Worm (Caenorhabditis elegans) whole organism, late embryonic: ENCODE measurements around the gene pygl-1.

Experiments
- C08G9.2 ChIP-seq: sonication (generic microtip); optimal IDR thresholded peaks from 2 replicates; lab custom pipeline; 2016; ENCODE audit warnings: mild to moderate bottlenecking, missing genetic modification characterization, moderate library complexity, missing compliant biosample characterization
- C38D4.7 ChIP-seq: fragments of 200-800 bp; sonication (Bioruptor generic); optimal IDR thresholded peaks from 2 replicates; lab custom pipeline; 2018; ENCODE audit warnings: mild to moderate bottlenecking, missing genetic modification characterization, moderate library complexity, missing compliant biosample characterization
- F13H6.1 ChIP-seq: sonication (generic microtip); optimal IDR thresholded peaks from 2 replicates; lab custom pipeline; 2016; ENCODE audit warnings: missing genetic modification characterization, missing compliant biosample characterization
- K02D7.2 ChIP-seq: sonication (generic microtip); optimal IDR thresholded peaks from 2 replicates; lab custom pipeline; 2017; ENCODE audit warnings: mild to moderate bottlenecking, missing genetic modification characterization, missing compliant biosample characterization
- T23F11.4 ChIP-seq: fragments of 200-800 bp; sonication (Bioruptor generic); optimal IDR thresholded peaks from 2 replicates; lab custom pipeline; 2018; ENCODE audit warnings: mild to moderate bottlenecking, missing genetic modification characterization, missing compliant biosample characterization
- Y22D7AL.16 ChIP-seq: sonication (generic microtip); optimal IDR thresholded peaks from 2 replicates; lab custom pipeline; 2016; ENCODE audit warnings: missing genetic modification characterization, missing compliant biosample characterization
- ahr-1 ChIP-seq: sonication (generic microtip); optimal IDR thresholded peaks from 2 replicates; lab custom pipeline; 2016; ENCODE audit warnings: missing genetic modification characterization, missing compliant biosample characterization
- ama-1 ChIP-seq: fragments of 150-350 bp; optimal IDR thresholded peaks from 2 replicates; lab custom pipeline; 2014
- ceh-14 ChIP-seq: sonication (generic microtip); optimal IDR thresholded peaks from 2 replicates; lab custom pipeline; 2016; ENCODE audit warnings: missing genotype, missing genetic modification characterization, missing compliant biosample characterization
- ceh-18 ChIP-seq: sonication (generic microtip); optimal IDR thresholded peaks from 2 replicates; lab custom pipeline; 2016; ENCODE audit warnings: missing genetic modification characterization, missing compliant biosample characterization
- ceh-24 ChIP-seq: sonication (generic microtip); optimal IDR thresholded peaks from 2 replicates; lab custom pipeline; 2016; ENCODE audit warnings: mild to moderate bottlenecking, missing genetic modification characterization, missing compliant biosample characterization
- ceh-31 ChIP-seq: sonication (generic microtip); optimal IDR thresholded peaks from 2 replicates; lab custom pipeline; 2016; ENCODE audit warnings: missing genetic modification characterization, missing compliant biosample characterization
- ceh-34 ChIP-seq: sonication (generic microtip); optimal IDR thresholded peaks from 2 replicates; lab custom pipeline; 2016; ENCODE audit warnings: mild to moderate bottlenecking, missing genetic modification characterization, missing compliant biosample characterization
- ceh-45 ChIP-seq: fragments of 200-800 bp; sonication (Bioruptor generic); IDR thresholded peaks from 2 replicates; pipeline ENCODE4 v1.3.6; 2022; ENCODE audit warnings: missing genetic modification reagents, missing genetic modification characterization, missing compliant biosample characterization
- ceh-9 ChIP-seq: sonication (generic microtip); optimal IDR thresholded peaks from 2 replicates; lab custom pipeline; 2016; ENCODE audit warnings: mild to moderate bottlenecking, missing genetic modification characterization, inconsistent platforms, missing compliant biosample characterization
- eyg-1 ChIP-seq: sonication (generic microtip); optimal IDR thresholded peaks from 2 replicates; lab custom pipeline; 2016; ENCODE audit warnings: missing genotype, missing genetic modification characterization, missing compliant biosample characterization
- fax-1 ChIP-seq: sonication (generic microtip); optimal IDR thresholded peaks from 2 replicates; lab custom pipeline; 2016; ENCODE audit warnings: missing genotype, missing genetic modification characterization, missing compliant biosample characterization
- hlh-13 ChIP-seq: fragments of 200-800 bp; sonication (Bioruptor generic); optimal IDR thresholded peaks from 2 replicates; lab custom pipeline; 2018; ENCODE audit warnings: mild to moderate bottlenecking, missing genetic modification characterization, missing compliant biosample characterization
- hlh-15 ChIP-seq: sonication (generic microtip); optimal IDR thresholded peaks from 2 replicates; lab custom pipeline; 2016; ENCODE audit warnings: missing genetic modification characterization, missing compliant biosample characterization
- hlh-30 ChIP-seq: sonication (generic microtip); optimal IDR thresholded peaks from 2 replicates; lab custom pipeline; 2017; ENCODE audit warnings: antibody characterized with exemption, missing genetic modification characterization, missing compliant biosample characterization; ENCODE audit not compliant: insufficient read depth
- hlh-6 ChIP-seq: sonication (generic microtip); optimal IDR thresholded peaks from 2 replicates; lab custom pipeline; 2016; ENCODE audit warnings: missing genotype, missing genetic modification characterization, missing compliant biosample characterization
- hlh-8 ChIP-seq: sonication (generic microtip); optimal IDR thresholded peaks from 2 replicates; lab custom pipeline; 2016; ENCODE audit warnings: missing genotype, missing genetic modification characterization, missing compliant biosample characterization
- lim-6 ChIP-seq: sonication (generic microtip); optimal IDR thresholded peaks from 2 replicates; lab custom pipeline; 2016; ENCODE audit warnings: missing genetic modification characterization, missing compliant biosample characterization
- madf-2 ChIP-seq: sonication (generic microtip); optimal IDR thresholded peaks from 2 replicates; lab custom pipeline; 2017; ENCODE audit warnings: missing genetic modification characterization, missing compliant biosample characterization
- mec-3 ChIP-seq: sonication (generic microtip); optimal IDR thresholded peaks from 2 replicates; lab custom pipeline; 2016; ENCODE audit warnings: borderline replicate concordance, missing genetic modification characterization, missing compliant biosample characterization
- odd-2 ChIP-seq: sonication (generic microtip); optimal IDR thresholded peaks from 2 replicates; lab custom pipeline; 2017; ENCODE audit warnings: antibody characterized with exemption, mild to moderate bottlenecking, missing genetic modification characterization, missing compliant biosample characterization
- pat-9 ChIP-seq: fragments of 200-800 bp; sonication (Bioruptor generic); optimal IDR thresholded peaks from 2 replicates; lab custom pipeline; 2018; ENCODE audit warnings: mild to moderate bottlenecking, missing genetic modification characterization, moderate library complexity, missing compliant biosample characterization
- pha-4 ChIP-seq: fragments of 150-350 bp; optimal IDR thresholded peaks from 2 replicates; lab custom pipeline; 2018; ENCODE audit warnings: missing biosample characterization, missing genetic modification reagents, missing genetic modification characterization
- pros-1 ChIP-seq: fragments of 150-350 bp; optimal IDR thresholded peaks from 2 replicates; lab custom pipeline; 2014; ENCODE audit warnings: missing biosample characterization, missing genetic modification reagents, missing genetic modification characterization
- ref-2 ChIP-seq: sonication (generic microtip); optimal IDR thresholded peaks from 2 replicates; lab custom pipeline; 2016; ENCODE audit warnings: missing genetic modification characterization, missing compliant biosample characterization
- rnt-1 ChIP-seq: sonication (generic microtip); optimal IDR thresholded peaks from 2 replicates; lab custom pipeline; 2016; ENCODE audit warnings: missing genetic modification characterization, missing compliant biosample characterization
- sdc-2 ChIP-seq: sonication (generic microtip); optimal IDR thresholded peaks from 2 replicates; lab custom pipeline; 2016; ENCODE audit warnings: missing genotype, missing genetic modification characterization, missing compliant biosample characterization
- sox-4 ChIP-seq: sonication (generic microtip); optimal IDR thresholded peaks from 2 replicates; lab custom pipeline; 2017; ENCODE audit warnings: mild to moderate bottlenecking, missing genetic modification characterization, inconsistent platforms, missing compliant biosample characterization
- syd-9 ChIP-seq: sonication (generic microtip); optimal IDR thresholded peaks from 2 replicates; lab custom pipeline; 2016; ENCODE audit warnings: mild to moderate bottlenecking, missing genetic modification characterization, moderate library complexity, missing compliant biosample characterization
- tbx-7 ChIP-seq: sonication (generic microtip); optimal IDR thresholded peaks from 2 replicates; lab custom pipeline; 2016; ENCODE audit warnings: missing genotype, missing genetic modification characterization, missing compliant biosample characterization
- unc-3 ChIP-seq, 2 experiments: fragments of 200-800 bp in 1 of 2; sonication (Bioruptor generic) in 1 of 2; sonication (generic microtip) in 1 of 2; conservative IDR thresholded peaks in 1 of 2; optimal IDR thresholded peaks in 1 of 2; 2 replicates each; pipeline versions ENCODE4 v1.3.6 to Lab custom; 2016 to 2022; ENCODE audit warnings: missing compliant biosample characterization in 2 of 2, missing genetic modification characterization in 2 of 2, missing genetic modification reagents in 1 of 2
- unc-55 ChIP-seq: sonication (generic microtip); optimal IDR thresholded peaks from 2 replicates; lab custom pipeline; 2017; ENCODE audit warnings: missing biosample characterization, missing genetic modification reagents, missing genetic modification characterization

pygl-1 gene

ce11 chrV:3543344-3543743, 35.5 kb upstream of the pygl-1 start, which contains the start of gene nhr-222:
TSS of gene nhr-222 (minus strand) at chrV:3543444.
- no peak for TF ChIP-seq ceh-31 (tag; lab: Kevin White, UChicago)
- no peak for TF ChIP-seq ceh-24 (tag; lab: Kevin White, UChicago)
- TF ChIP-seq C08G9.2 (tag; lab: Kevin White, UChicago) = no peak
- TF ChIP-seq madf-2 (tag; lab: Kevin White, UChicago) = no peak
- no peak for TF ChIP-seq eyg-1 (tag; lab: Kevin White, UChicago)
- TF ChIP-seq syd-9 = no peak
- TF ChIP-seq hlh-8 = no peak
- TF ChIP-seq tbx-7 (tag; lab: Kevin White, UChicago) = no peak
- no peak for TF ChIP-seq ahr-1 (tag; lab: Kevin White, UChicago)
- no peak for TF ChIP-seq pros-1 (tag; lab: Kevin White, UChicago)
- no peak for TF ChIP-seq ceh-9 (tag; lab: Kevin White, UChicago)
- no peak for TF ChIP-seq hlh-30 (tag; lab: Kevin White, UChicago)
- TF ChIP-seq hlh-6 (tag; lab: Kevin White, UChicago) = no peak
- TF ChIP-seq ama-1 (lab: Kevin White, UChicago) = no peak
- TF ChIP-seq ceh-34 (tag; lab: Kevin White, UChicago) = no peak
- no peak for TF ChIP-seq hlh-15
- no peak for TF ChIP-seq sox-4 (tag; lab: Kevin White, UChicago)

DNA sequence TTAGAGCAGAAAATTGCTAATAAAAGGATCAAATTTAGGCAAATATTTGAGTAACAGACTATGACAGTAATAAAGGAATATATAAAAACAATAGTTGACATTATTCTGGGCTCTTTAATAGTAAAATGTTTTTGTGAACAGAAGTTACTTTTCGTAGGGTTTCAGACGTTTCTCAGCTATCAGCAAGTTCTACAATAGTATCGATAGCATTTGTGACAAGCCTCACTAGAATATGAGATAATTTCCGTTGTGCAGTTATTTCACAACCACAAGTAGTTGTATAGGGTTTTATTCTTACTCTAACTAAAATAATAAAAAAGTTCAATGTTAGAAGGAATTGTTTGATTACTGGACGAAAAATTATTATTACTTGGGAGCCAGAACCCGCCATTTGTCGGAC, 32.3 kb upstream of the pygl-1 start, which contains the start of gene srbc-68:
Gene srbc-68, minus strand, starts transcription at position 101 of the 400 bp plus-strand sequence.
- TF ChIP-seq Y22D7AL.16 = no peak
- TF ChIP-seq ceh-45 = no peak
- TF ChIP-seq, all 69 proteins: peak for 0

ce11 chrV:3548798-3549197, 30.0 kb upstream of the pygl-1 start, which contains the start of gene srw-130:
TSS of gene srw-130 (minus strand) at chrV:3548898.
- TF ChIP-seq sox-4 (tag; lab: Kevin White, UChicago) (no peak), rnt-1 (tag; lab: Kevin White, UChicago) (no peak), hlh-8 (no peak), ceh-14 (no peak), ref-2 (tag; lab: Kevin White, UChicago) (no peak), lim-6 (tag; lab: Kevin White, UChicago) (no peak), F13H6.1 (tag; lab: Kevin White, UChicago) (no peak), ceh-31 (tag; lab: Kevin White, UChicago) (no peak), ceh-18 (no peak), hlh-6 (tag; lab: Kevin White, UChicago) (no peak), unc-55 (no peak)

ce11 chrV:3549553-3549952, 29.3 kb upstream of the pygl-1 start, which contains the start of gene sri-21:
TSS of gene sri-21 (plus strand) at chrV:3549853.
- no peak for TF ChIP-seq sdc-2 (tag; lab: Kevin White, UChicago)
- TF ChIP-seq hlh-13 (GFP tag; lab: Kevin White, UChicago) = no peak
- TF ChIP-seq T23F11.4 (GFP tag; lab: Kevin White, UChicago) = no peak
- no peak for TF ChIP-seq pat-9
- TF ChIP-seq fax-1 = no peak
- no peak for TF ChIP-seq odd-2
- no peak for TF ChIP-seq pros-1 (tag; lab: Kevin White, UChicago)
- no peak for TF ChIP-seq hlh-6 (tag; lab: Kevin White, UChicago)
- TF ChIP-seq mec-3 (tag; lab: Kevin White, UChicago) = no peak
- no peak for TF ChIP-seq F13H6.1 (tag; lab: Kevin White, UChicago)
- TF ChIP-seq C08G9.2 (tag; lab: Kevin White, UChicago) = no peak

- no peak for TF ChIP-seq mec-3 (tag; lab: Kevin White, UChicago)
- no peak for TF ChIP-seq K02D7.2 (tag; lab: Kevin White, UChicago)
- TF ChIP-seq C38D4.7 = no peak
- no peak for TF ChIP-seq pha-4 (tag; lab: Kevin White, UChicago)
- TF ChIP-seq rnt-1 (tag; lab: Kevin White, UChicago) = no peak
- TF ChIP-seq pros-1 (tag; lab: Kevin White, UChicago) = no peak
- TF ChIP-seq ceh-34 (tag; lab: Kevin White, UChicago) = no peak
- TF ChIP-seq unc-3 (GFP tag; conservative IDR thresholded peaks at IDR 0.05; lab: Robert Waterston, UW) = no peak
- TF ChIP-seq unc-3 (tag; optimal IDR thresholded peaks at IDR 0.05; lab: Kevin White, UChicago) = no peak
- TF ChIP-seq ceh-45 = no peak
Measured at ce11 chrV:3551765-3552164, 27.1 kb upstream of the pygl-1 start, which contains the start of gene grl-28. TSS of gene grl-28 (minus strand) at chrV:3551865.
